Worm (Caenorhabditis elegans) whole organism, L4 larva: ENCODE data around the gene C17E7.13.

Source experiments
- D1046.2 ChIP-seq: fragments of 200-800 bp; sonication (Bioruptor generic); IDR thresholded peaks from 2 replicates; pipeline ENCODE4 v1.3.6; 2022; ENCODE audit warnings: missing genetic modification characterization, missing compliant biosample characterization
- F37D6.2 ChIP-seq: sonication (generic microtip); optimal IDR thresholded peaks from 2 replicates; lab custom pipeline; 2016; ENCODE audit warnings: mild to moderate bottlenecking, missing genetic modification characterization, missing compliant biosample characterization
- T20F7.1 ChIP-seq: fragments of 200-800 bp; sonication (Bioruptor generic); optimal IDR thresholded peaks from 2 replicates; lab custom pipeline; 2018; ENCODE audit warnings: mild to moderate bottlenecking, missing genetic modification characterization, missing compliant biosample characterization
- Y5F2A.4 ChIP-seq: fragments of 200-800 bp; sonication (Bioruptor generic); optimal IDR thresholded peaks from 2 replicates; lab custom pipeline; 2018; ENCODE audit warnings: mild to moderate bottlenecking, missing genetic modification characterization, missing compliant biosample characterization
- ZK546.5 ChIP-seq, 2 experiments: sonication (generic microtip); optimal IDR thresholded peaks; 2 replicates each; lab custom pipeline; 2017; ENCODE audit warnings: missing biosample characterization in 2 of 2, missing genetic modification characterization in 2 of 2
- ama-1 ChIP-seq: fragments of 150-350 bp; optimal IDR thresholded peaks from 2 replicates; lab custom pipeline; 2014; ENCODE audit warnings: inconsistent platforms, mixed read lengths
- arid-1 ChIP-seq: fragments of 200-800 bp; sonication (Bioruptor generic); conservative IDR thresholded peaks from 2 replicates; pipeline ENCODE4 v1.3.6; 2022; ENCODE audit warnings: missing genetic modification reagents, missing genetic modification characterization, missing compliant biosample characterization
- ceh-20 ChIP-seq: fragments of 200-800 bp; sonication (Bioruptor generic); IDR thresholded peaks from 2 replicates; pipeline ENCODE4 v1.3.6; 2022; ENCODE audit warnings: missing genetic modification reagents, missing genetic modification characterization, missing compliant biosample characterization
- ceh-28 ChIP-seq: fragments of 150-350 bp; optimal IDR thresholded peaks from 2 replicates; lab custom pipeline; 2014; ENCODE audit warnings: missing biosample characterization, missing genetic modification reagents, missing genetic modification characterization
- ceh-32 ChIP-seq: sonication (generic microtip); optimal IDR thresholded peaks from 2 replicates; lab custom pipeline; 2016; ENCODE audit warnings: mild to moderate bottlenecking, missing genetic modification characterization, missing compliant biosample characterization; ENCODE audit not compliant: poor library complexity
- ceh-62 ChIP-seq: sonication (generic microtip); optimal IDR thresholded peaks from 2 replicates; lab custom pipeline; 2017; ENCODE audit warnings: missing biosample characterization, missing genetic modification characterization
- ces-1 ChIP-seq: fragments of 150-350 bp; sonication (generic microtip); optimal IDR thresholded peaks from 4 replicates; lab custom pipeline; 2014; ENCODE audit warnings: missing biosample characterization, missing genetic modification reagents, missing genetic modification characterization
- cey-2 ChIP-seq: sonication (generic microtip); optimal IDR thresholded peaks from 3 replicates; lab custom pipeline; 2017; ENCODE audit warnings: missing genetic modification characterization, mild to moderate bottlenecking, missing compliant biosample characterization, antibody characterized with exemption, borderline replicate concordance; ENCODE audit not compliant: insufficient read depth
- daf-12 ChIP-seq: fragments of 150-350 bp; optimal IDR thresholded peaks from 2 replicates; lab custom pipeline; 2014; ENCODE audit warnings: missing biosample characterization, missing genetic modification reagents, missing genetic modification characterization
- daf-19 ChIP-seq: fragments of 200-800 bp; sonication (Bioruptor generic); conservative IDR thresholded peaks from 2 replicates; pipeline ENCODE4 v1.3.6; 2022; ENCODE audit warnings: missing genetic modification characterization, missing compliant biosample characterization
- dve-1 ChIP-seq: sonication (generic microtip); optimal IDR thresholded peaks from 2 replicates; lab custom pipeline; 2017; ENCODE audit warnings: antibody characterized with exemption, mild to moderate bottlenecking, missing genetic modification characterization, missing compliant biosample characterization; ENCODE audit not compliant: insufficient read depth
- fkh-10 ChIP-seq: fragments of 150-350 bp; optimal IDR thresholded peaks from 2 replicates; lab custom pipeline; 2014; ENCODE audit warnings: missing biosample characterization, missing genetic modification reagents, missing genetic modification characterization
- fos-1 ChIP-seq: fragments of 150-350 bp; optimal IDR thresholded peaks from 2 replicates; lab custom pipeline; 2014; ENCODE audit warnings: missing biosample characterization, missing genetic modification characterization
- hlh-11 ChIP-seq: fragments of 200-800 bp; sonication (Bioruptor generic); optimal IDR thresholded peaks from 2 replicates; lab custom pipeline; 2018; ENCODE audit warnings: mild to moderate bottlenecking, missing genetic modification characterization, missing compliant biosample characterization
- lin-1 ChIP-seq: fragments of 200-800 bp; sonication (Bioruptor generic); IDR thresholded peaks from 2 replicates; pipeline ENCODE4 v1.3.6; 2022; ENCODE audit warnings: missing genetic modification reagents, missing genetic modification characterization, missing compliant biosample characterization
- lin-13 ChIP-seq: fragments of 150-350 bp; optimal IDR thresholded peaks from 2 replicates; lab custom pipeline; 2014; ENCODE audit warnings: missing biosample characterization, missing genetic modification reagents, missing genetic modification characterization
- madf-9 ChIP-seq: fragments of 200-800 bp; sonication (Bioruptor generic); conservative IDR thresholded peaks from 2 replicates; pipeline ENCODE4 v1.3.6; 2022; ENCODE audit warnings: missing genetic modification reagents, missing genetic modification characterization, missing compliant biosample characterization
- mdl-1 ChIP-seq, 2 experiments: fragments of 150-350 bp in 1 of 2; sonication (generic microtip) in 1 of 2; optimal IDR thresholded peaks; 2 replicates each; lab custom pipeline; 2014 to 2017; ENCODE audit warnings: missing biosample characterization in 2 of 2, missing genetic modification characterization in 2 of 2
- mep-1 ChIP-seq: fragments of 150-350 bp; sonication (generic microtip); optimal IDR thresholded peaks from 3 replicates; lab custom pipeline; 2014; ENCODE audit warnings: missing biosample characterization, missing genetic modification characterization
- mxl-2 ChIP-seq: fragments of 200-800 bp; sonication (Bioruptor generic); conservative IDR thresholded peaks from 2 replicates; pipeline ENCODE4 v1.3.6; 2022; ENCODE audit warnings: missing genetic modification reagents, missing genetic modification characterization, missing compliant biosample characterization
- nhr-11 ChIP-seq: fragments of 150-350 bp; optimal IDR thresholded peaks from 2 replicates; lab custom pipeline; 2014; ENCODE audit warnings: missing biosample characterization, missing genetic modification characterization
- nhr-42 ChIP-seq: fragments of 200-800 bp; sonication (Bioruptor generic); IDR thresholded peaks from 2 replicates; pipeline ENCODE4 v1.3.6; 2022; ENCODE audit warnings: missing genetic modification characterization, missing compliant biosample characterization
- nhr-6 ChIP-seq: fragments of 150-350 bp; optimal IDR thresholded peaks from 2 replicates; lab custom pipeline; 2014; ENCODE audit warnings: missing biosample characterization, missing genetic modification characterization
- nhr-76 ChIP-seq: fragments of 150-350 bp; optimal IDR thresholded peaks from 2 replicates; lab custom pipeline; 2014; ENCODE audit warnings: missing biosample characterization, missing genetic modification characterization
- nhr-77 ChIP-seq: fragments of 150-350 bp; optimal IDR thresholded peaks from 2 replicates; lab custom pipeline; 2014; ENCODE audit warnings: missing biosample characterization, missing genetic modification characterization
- pqm-1 ChIP-seq: sonication (generic microtip); optimal IDR thresholded peaks from 2 replicates; lab custom pipeline; 2017; ENCODE audit warnings: missing biosample characterization, missing genetic modification characterization
- rbr-2 ChIP-seq: sonication (generic microtip); optimal IDR thresholded peaks from 2 replicates; lab custom pipeline; 2016; ENCODE audit warnings: missing genotype, missing genetic modification characterization, missing compliant biosample characterization
- snpc-1.2 ChIP-seq: fragments of 200-800 bp; sonication (Bioruptor generic); IDR thresholded peaks from 2 replicates; pipeline ENCODE4 v1.3.6; 2022; ENCODE audit warnings: missing genetic modification reagents, missing genetic modification characterization, missing compliant biosample characterization
- spr-1 ChIP-seq: sonication (generic microtip); optimal IDR thresholded peaks from 2 replicates; lab custom pipeline; 2016; ENCODE audit warnings: mild to moderate bottlenecking, missing genetic modification characterization, missing compliant biosample characterization
- spr-3 ChIP-seq: fragments of 200-800 bp; sonication (Bioruptor generic); optimal IDR thresholded peaks from 2 replicates; lab custom pipeline; 2018; ENCODE audit warnings: mild to moderate bottlenecking, missing genetic modification characterization, missing compliant biosample characterization
- tag-97 ChIP-seq: fragments of 200-800 bp; sonication (Bioruptor generic); IDR thresholded peaks from 2 replicates; pipeline ENCODE4 v1.3.6; 2022; ENCODE audit warnings: missing genetic modification characterization, missing compliant biosample characterization
- tra-1 ChIP-seq: fragments of 200-800 bp; sonication (Bioruptor generic); IDR thresholded peaks from 2 replicates; pipeline ENCODE4 v1.3.6; 2022; ENCODE audit warnings: missing genetic modification reagents, missing genetic modification characterization, missing compliant biosample characterization
- unc-62 ChIP-seq, 3 experiments: fragments of 150-350 bp in 1 of 3; sonication (generic microtip); optimal IDR thresholded peaks in 2 of 3; peaks in 1 of 3; 1 replicate in 1 of 3; 2 replicates in 2 of 3; lab custom pipeline; 2014 to 2017; ENCODE audit warnings: missing biosample characterization in 3 of 3, missing genetic modification characterization in 3 of 3, missing genetic modification reagents in 3 of 3, missing genotype in 1 of 3
- zip-11 ChIP-seq: fragments of 200-800 bp; sonication (Bioruptor generic); IDR thresholded peaks from 2 replicates; pipeline ENCODE4 v1.3.6; 2022; ENCODE audit warnings: missing genetic modification characterization, missing compliant biosample characterization
- ztf-11 ChIP-seq: fragments of 150-350 bp; optimal IDR thresholded peaks from 2 replicates; lab custom pipeline; 2014; ENCODE audit warnings: missing biosample characterization, missing genetic modification characterization

The C17E7.13 gene

DNA sequence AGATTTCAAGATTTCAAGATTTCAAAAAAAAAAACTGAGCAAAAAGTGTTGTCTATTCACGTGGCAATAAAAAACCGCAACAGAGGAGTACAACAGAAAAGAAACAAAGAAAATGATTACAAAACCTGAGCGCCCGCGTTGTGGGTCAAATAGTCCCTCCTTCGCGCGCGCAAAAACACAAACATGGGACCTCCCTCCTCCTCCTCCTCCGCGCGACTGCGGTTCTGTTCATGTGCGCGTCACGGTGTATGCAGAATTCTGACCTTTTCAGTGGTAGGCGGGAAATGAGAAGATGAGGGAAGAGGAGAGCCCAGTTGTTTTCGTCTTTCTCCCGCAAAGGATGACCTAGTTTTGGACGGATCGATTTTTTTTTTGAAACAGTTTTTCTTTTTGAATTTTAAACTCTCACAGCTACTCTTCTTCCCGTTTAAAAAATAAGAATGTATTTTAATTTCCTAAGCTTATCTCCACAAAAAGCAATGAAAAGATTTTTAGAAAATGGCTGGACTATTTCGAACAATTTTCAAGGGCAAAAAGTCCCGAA lies 3.3 kb upstream of the C17E7.13 start, which contains the start of gene C17E7.4:
TSS of gene C17E7.4 (plus strand) at position 494 of the 544 bp plus-strand sequence.
- TF ChIP-seq cey-2 (tag; lab: Kevin White, UChicago): no peak
- no peak for TF ChIP-seq ama-1
- no peak for TF ChIP-seq D1046.2 (GFP tag; lab: Robert Waterston, UW)
- TF ChIP-seq snpc-1.2 (GFP tag; lab: Robert Waterston, UW): no peak
- no peak for TF ChIP-seq tag-97 (GFP tag; lab: Robert Waterston, UW)
- no peak for TF ChIP-seq ceh-32
- TF ChIP-seq tra-1 (GFP tag; lab: Robert Waterston, UW): no peak
- TF ChIP-seq daf-12 (tag; lab: Kevin White, UChicago): no peak

DNA sequence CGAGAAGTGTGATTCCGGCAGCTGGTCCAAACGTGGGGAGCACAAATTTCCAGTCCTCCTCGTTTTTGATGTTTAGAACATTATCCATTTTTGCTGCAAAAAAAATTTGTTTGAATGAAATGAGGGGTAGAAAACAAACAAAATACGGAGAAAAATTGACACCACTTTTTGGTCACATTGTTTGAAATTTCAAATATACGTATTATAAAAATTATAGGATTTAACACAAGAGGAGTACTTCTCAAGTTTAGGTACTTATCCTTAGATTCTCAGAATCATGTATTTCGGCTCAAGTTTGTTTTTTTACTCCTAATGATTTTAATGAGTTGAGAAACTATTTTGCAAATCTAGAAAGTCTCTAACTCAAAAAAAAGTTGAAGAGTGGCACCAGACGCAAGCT lies 2.8 kb upstream of the C17E7.13 start, which contains the start of gene C17E7.12:
TSS of gene C17E7.12 (minus strand) at position 101 of the 400 bp plus-strand sequence.
- TF ChIP-seq rbr-2 (tag; lab: Kevin White, UChicago): no peak
- no peak for TF ChIP-seq fkh-10 (GFP tag; lab: Kevin White, UChicago)
- TF ChIP-seq spr-1 (tag; lab: Kevin White, UChicago): no peak
- no peak for TF ChIP-seq ceh-28 (tag; lab: Kevin White, UChicago)
- no peak for TF ChIP-seq daf-19 (GFP tag; lab: Robert Waterston, UW)
- no peak for TF ChIP-seq fos-1 (tag; lab: Kevin White, UChicago)
- TF ChIP-seq nhr-11 (tag; lab: Kevin White, UChicago): no peak
- TF ChIP-seq nhr-77 (tag; lab: Kevin White, UChicago): no peak
- no peak for TF ChIP-seq ZK546.5 (tag; optimal IDR thresholded peaks at IDR 0.05; lab: Kevin White, UChicago)
- TF ChIP-seq mxl-2 (GFP tag; lab: Robert Waterston, UW): no peak
- no peak for TF ChIP-seq hlh-11
- no peak for TF ChIP-seq arid-1 (GFP tag; lab: Robert Waterston, UW)
- TF ChIP-seq nhr-76: no peak
- TF ChIP-seq pqm-1 (tag; lab: Kevin White, UChicago): no peak
- TF ChIP-seq nhr-6: no peak
- no peak for TF ChIP-seq mdl-1 (tag; optimal IDR thresholded peaks at IDR 0.05; lab: Kevin White, UChicago)
- TF ChIP-seq ceh-32: no peak
- no peak for TF ChIP-seq T20F7.1 (GFP tag; lab: Kevin White, UChicago)
- TF ChIP-seq F37D6.2 (tag; lab: Kevin White, UChicago): no peak
- TF ChIP-seq unc-62 (GFP tag; optimal IDR thresholded peaks at IDR 0.05 in 1 of 2; lab: Kevin White, UChicago): no peak
- no peak for TF ChIP-seq unc-62 (tag; optimal IDR thresholded peaks at IDR 0.05; lab: Kevin White, UChicago)

DNA sequence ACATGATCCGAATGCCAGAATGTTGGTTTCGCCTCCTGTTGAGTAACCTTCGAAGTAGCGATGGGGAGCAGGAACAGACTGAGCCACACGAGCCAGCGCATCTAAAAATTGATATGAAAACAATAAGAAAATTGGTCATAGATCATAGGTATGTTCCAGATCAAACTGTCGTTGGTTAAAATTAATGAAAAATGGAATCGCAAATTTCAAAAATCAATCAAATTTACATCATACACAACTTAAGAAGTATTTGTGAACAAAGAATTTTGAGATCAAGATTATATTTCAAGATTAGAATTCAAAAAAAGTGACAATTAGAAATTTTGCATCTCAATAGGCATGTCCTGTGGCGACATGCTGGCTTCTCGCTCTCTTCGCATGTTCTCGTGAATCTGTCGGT lies 1.7 kb upstream of the C17E7.13 start, which contains the start of gene C17E7.9:
TSS of gene C17E7.9 (minus strand) at position 101 of the 400 bp plus-strand sequence.
- no peak for TF ChIP-seq dve-1 (tag; lab: Kevin White, UChicago)
- no peak for TF ChIP-seq rbr-2 (tag; lab: Kevin White, UChicago)
- TF ChIP-seq spr-3 (GFP tag; lab: Kevin White, UChicago): no peak
- no peak for TF ChIP-seq lin-13 (GFP tag; lab: Kevin White, UChicago)
- TF ChIP-seq madf-9 (GFP tag; lab: Robert Waterston, UW): no peak
- no peak for TF ChIP-seq Y5F2A.4
- TF ChIP-seq nhr-42: no peak
- TF ChIP-seq ces-1 (GFP tag; lab: Kevin White, UChicago): no peak
- TF ChIP-seq ceh-20 (GFP tag; lab: Robert Waterston, UW): no peak
- no peak for TF ChIP-seq lin-1 (GFP tag; lab: Robert Waterston, UW)
- no peak for TF ChIP-seq ztf-11
- TF ChIP-seq ceh-62: no peak
- no peak for TF ChIP-seq zip-11 (GFP tag; lab: Robert Waterston, UW)
- no peak for TF ChIP-seq mep-1 (tag; lab: Kevin White, UChicago)
- TF ChIP-seq, all 104 proteins: peak for 0
